Worm (Caenorhabditis elegans) whole organism, L3 larva: ENCODE results near the gene col-119.

ENCODE experiments used
- ZK546.5 ChIP-seq: sonication (generic microtip); optimal IDR thresholded peaks from 2 replicates; lab custom pipeline; 2017; ENCODE audit warnings: missing biosample characterization, missing genetic modification characterization
- ceh-16 ChIP-seq: sonication (generic microtip); optimal IDR thresholded peaks from 2 replicates; lab custom pipeline; 2017; ENCODE audit warnings: missing biosample characterization, missing genetic modification characterization
- daf-12 ChIP-seq: fragments of 150-350 bp; optimal IDR thresholded peaks from 2 replicates; lab custom pipeline; 2014; ENCODE audit warnings: missing biosample characterization, missing genetic modification reagents, missing genetic modification characterization
- egl-5 ChIP-seq: fragments of 150-350 bp; optimal IDR thresholded peaks from 2 replicates; lab custom pipeline; 2017; ENCODE audit warnings: missing biosample characterization, missing genetic modification reagents, missing genetic modification characterization, inconsistent platforms
- elt-1 ChIP-seq: fragments of 150-350 bp; optimal IDR thresholded peaks from 2 replicates; lab custom pipeline; 2014; ENCODE audit warnings: missing biosample characterization, missing genetic modification characterization
- elt-2 ChIP-seq: sonication (generic microtip); optimal IDR thresholded peaks from 2 replicates; lab custom pipeline; 2016; ENCODE audit warnings: missing genetic modification reagents, mild to moderate bottlenecking, missing genetic modification characterization, missing compliant biosample characterization
- eor-1 ChIP-seq, 2 experiments: fragments of 150-350 bp; optimal IDR thresholded peaks; 2 replicates each; lab custom pipeline; 2014 to 2018; ENCODE audit warnings: missing biosample characterization in 2 of 2, missing genetic modification characterization in 2 of 2
- hmg-11 ChIP-seq: sonication (generic microtip); optimal IDR thresholded peaks from 2 replicates; lab custom pipeline; 2016; ENCODE audit warnings: missing genetic modification characterization, missing compliant biosample characterization
- lin-15B ChIP-seq: fragments of 150-350 bp; optimal IDR thresholded peaks from 2 replicates; lab custom pipeline; 2014; ENCODE audit warnings: missing biosample characterization, missing genetic modification characterization
- mdl-1 ChIP-seq: fragments of 150-350 bp; optimal IDR thresholded peaks from 2 replicates; lab custom pipeline; 2014; ENCODE audit warnings: missing biosample characterization, missing genetic modification characterization
- mml-1 ChIP-seq: fragments of 150-350 bp; sonication (generic microtip); optimal IDR thresholded peaks from 3 replicates; lab custom pipeline; 2014; ENCODE audit warnings: missing biosample characterization, missing genetic modification characterization
- nhr-11 ChIP-seq: fragments of 150-350 bp; optimal IDR thresholded peaks from 2 replicates; lab custom pipeline; 2014; ENCODE audit warnings: missing biosample characterization, missing genetic modification characterization
- snpc-4 ChIP-seq: fragments of 150-350 bp; optimal IDR thresholded peaks from 2 replicates; lab custom pipeline; 2014; ENCODE audit warnings: missing biosample characterization, missing genetic modification characterization
- zag-1 ChIP-seq: fragments of 150-350 bp; optimal IDR thresholded peaks from 2 replicates; lab custom pipeline; 2014; ENCODE audit warnings: missing biosample characterization, missing genetic modification characterization
- ztf-11 ChIP-seq: fragments of 150-350 bp; optimal IDR thresholded peaks from 2 replicates; lab custom pipeline; 2014; ENCODE audit warnings: missing biosample characterization, missing genetic modification characterization

col-119 gene

DNA sequence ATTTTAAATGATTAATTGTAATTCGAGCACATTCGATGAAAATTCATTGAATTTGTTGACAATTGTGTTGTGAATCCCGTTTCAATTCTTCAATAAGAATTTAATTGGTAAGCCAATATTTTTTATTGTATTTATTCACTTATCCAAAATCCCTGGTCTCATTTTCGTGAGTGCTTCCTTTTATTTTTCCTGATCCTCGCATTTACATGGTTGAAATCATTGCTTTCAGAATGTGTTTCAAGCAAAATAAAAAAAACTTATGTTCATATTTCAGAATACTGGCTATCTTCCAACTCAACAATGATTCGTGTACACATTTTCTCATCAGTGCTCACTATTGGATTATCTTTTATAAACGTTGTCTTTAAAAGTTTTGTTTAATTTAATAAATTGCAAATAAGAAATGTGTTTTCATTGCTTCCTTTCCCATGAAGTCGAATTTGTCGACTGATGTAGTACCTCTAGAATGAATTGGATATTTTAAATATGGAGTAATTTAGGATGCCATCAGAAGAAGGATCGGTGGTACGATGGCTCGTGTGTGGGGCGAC is 49.6 kb downstream of the col-119 start, which contains the start of the genes D1046.18 and slc-25A26:
Gene D1046.18, plus strand, starts transcription at position 301 of the 551 bp plus-strand sequence.
Gene slc-25A26, plus strand, starts transcription at position 501 of the 551 bp plus-strand sequence.
- TF ChIP-seq nhr-11 (tag; lab: Kevin White, UChicago) (no peak), mml-1 (tag; lab: Kevin White, UChicago) (no peak), snpc-4 (no peak), daf-12 (tag; lab: Kevin White, UChicago) (no peak), ztf-11 (tag; lab: Kevin White, UChicago) (no peak), eor-1 (tag; optimal IDR thresholded peaks at IDR 0.05; lab: Kevin White, UChicago) (no peak), zag-1 (tag; lab: Kevin White, UChicago) (no peak), elt-1 (tag; lab: Kevin White, UChicago) (no peak), hmg-11 (tag; lab: Kevin White, UChicago) (no peak), ZK546.5 (no peak), elt-2 (tag; lab: Kevin White, UChicago) (no peak), ceh-16 (tag; lab: Kevin White, UChicago) (no peak), egl-5 (no peak), mdl-1 (tag; lab: Kevin White, UChicago) (no peak), lin-15B (tag; lab: Kevin White, UChicago) (no peak)
